Worm (Caenorhabditis elegans): ENCODE data around the gene ssup-72.

The ssup-72 gene

ce11 chrII:6742614-6743013 is 33.8 kb upstream of the ssup-72 start, which contains the start of gene F41G3.6:
F41G3.6 (plus strand) TSS chrII:6742914.
- TF ChIP-seq nhr-76 (tag; optimal IDR thresholded peaks at IDR 0.05): no peak
- no peak for TF ChIP-seq zip-2 (tag; optimal IDR thresholded peaks at IDR 0.05)
- TF ChIP-seq Y75B8A.6 (GFP tag; IDR thresholded peaks at IDR 0.05): no peak
- TF ChIP-seq jun-1 (tag; optimal IDR thresholded peaks at IDR 0.05): no peak
- TF ChIP-seq sdz-12 (GFP tag; optimal IDR thresholded peaks at IDR 0.05): no peak
- no peak for TF ChIP-seq ama-1 (optimal IDR thresholded peaks at IDR 0.05)
- TF ChIP-seq snpc-4 (tag; optimal IDR thresholded peaks at IDR 0.05): no peak
- TF ChIP-seq nhr-25 (tag; optimal IDR thresholded peaks at IDR 0.05; ENCODE audit: borderline replicate concordance, insufficient read depth): no peak
- no peak for TF ChIP-seq ZK546.5 (tag; optimal IDR thresholded peaks at IDR 0.05)
- TF ChIP-seq snpc-1.2 (GFP tag; IDR thresholded peaks at IDR 0.05): no peak
- TF ChIP-seq nhr-77 (tag; optimal IDR thresholded peaks at IDR 0.05): no peak
- TF ChIP-seq zfp-3 (GFP tag; conservative IDR thresholded peaks at IDR 0.05): no peak
- TF ChIP-seq mxl-3 (GFP tag; optimal IDR thresholded peaks at IDR 0.05): no peak
- no peak for TF ChIP-seq aly-2 (tag; optimal IDR thresholded peaks at IDR 0.05)
- TF ChIP-seq zag-1 (tag; optimal IDR thresholded peaks at IDR 0.05): no peak
- no peak for TF ChIP-seq php-3 (GFP tag; IDR thresholded peaks at IDR 0.05)
- no peak for TF ChIP-seq mes-2 (tag; optimal IDR thresholded peaks at IDR 0.05; ENCODE audit: poor library complexity, severe bottlenecking)
- no peak for TF ChIP-seq aha-1 (tag)
- TF ChIP-seq dpl-1 (GFP tag; optimal IDR thresholded peaks at IDR 0.05): no peak

DNA sequence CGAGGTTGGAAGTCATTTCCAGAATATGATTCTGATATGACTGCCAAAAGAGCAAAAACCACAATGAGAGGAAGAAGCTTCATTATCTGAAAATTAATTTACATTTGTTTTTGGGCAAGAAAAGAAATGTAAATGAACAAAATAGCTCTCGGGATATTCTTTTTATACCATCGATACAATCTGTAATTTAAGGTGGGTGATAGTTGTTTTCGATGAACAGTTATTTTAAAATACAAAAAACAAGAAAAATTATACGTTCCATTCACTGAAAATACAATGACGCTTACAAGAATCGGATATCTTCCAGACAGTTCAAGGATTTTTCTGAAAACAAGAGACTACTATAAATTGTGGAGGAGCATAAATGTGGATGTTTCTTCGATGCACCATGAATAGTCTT is 31.8 kb upstream of the ssup-72 start, which contains the start of gene ins-15:
ins-15 (minus strand) TSS at position 101 of the 400 bp plus-strand sequence.
- no peak for TF ChIP-seq Y75B8A.6 (GFP tag; IDR thresholded peaks at IDR 0.05)
- no peak for TF ChIP-seq attf-4 (tag; optimal IDR thresholded peaks at IDR 0.05)
- TF ChIP-seq zag-1 (tag; optimal IDR thresholded peaks at IDR 0.05): no peak
- TF ChIP-seq snpc-4 (tag; optimal IDR thresholded peaks at IDR 0.05): no peak

DNA sequence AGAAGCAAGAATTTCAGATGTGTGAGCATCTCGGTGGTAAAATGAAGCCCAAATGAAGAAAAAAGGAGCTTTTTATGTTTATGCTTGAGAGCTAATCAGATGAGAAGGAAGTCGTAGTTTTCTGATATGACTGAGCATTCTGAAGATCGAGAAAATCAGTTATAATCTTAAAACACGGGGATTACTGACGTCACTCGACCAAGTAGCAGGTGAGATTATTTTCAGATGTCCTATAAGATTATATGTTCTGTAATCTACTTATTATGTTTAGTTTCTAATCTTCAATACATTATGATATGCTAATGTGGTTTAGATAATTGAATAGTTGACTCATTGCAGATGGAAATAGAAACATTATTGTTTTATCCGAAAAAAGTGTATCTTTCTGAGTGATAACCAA is 30.6 kb upstream of the ssup-72 start, which contains the start of gene ins-14:
ins-14 (minus strand) TSS at position 32 of the 400 bp plus-strand sequence.
- TF ChIP-seq nhr-237 (tag; optimal IDR thresholded peaks at IDR 0.05) (no peak), lin-13 (GFP tag; optimal IDR thresholded peaks at IDR 0.05) (no peak), unc-39 (tag; optimal IDR thresholded peaks at IDR 0.05) (no peak), ceh-20 (GFP tag; IDR thresholded peaks at IDR 0.05) (no peak), skn-1 (tag; optimal IDR thresholded peaks at IDR 0.05) (no peak), lin-29 (GFP tag; IDR thresholded peaks at IDR 0.05) (no peak), nhr-111 (GFP tag; optimal IDR thresholded peaks at IDR 0.05) (no peak), ztf-7 (tag; optimal IDR thresholded peaks at IDR 0.05) (no peak), nhr-11 (tag; optimal IDR thresholded peaks at IDR 0.05) (no peak), lsy-2 (tag; optimal IDR thresholded peaks at IDR 0.05) (no peak), lin-39 (tag; optimal IDR thresholded peaks at IDR 0.05) (no peak), nhr-102 (tag; optimal IDR thresholded peaks at IDR 0.05) (no peak), ceh-28 (tag; optimal IDR thresholded peaks at IDR 0.05) (no peak), php-3 (GFP tag; IDR thresholded peaks at IDR 0.05) (no peak), F37D6.2 (tag; optimal IDR thresholded peaks at IDR 0.05) (no peak)

ce11 chrII:6746404-6746803 is 30.0 kb upstream of the ssup-72 start, which contains the start of gene F41G3.5:
F41G3.5 (plus strand) TSS chrII:6746704.
- TF ChIP-seq Y48G9A.11 (GFP tag; IDR thresholded peaks at IDR 0.05) (no peak), mdt-29 (GFP tag; IDR thresholded peaks at IDR 0.05) (no peak), mxl-3 (GFP tag; optimal IDR thresholded peaks at IDR 0.05) (no peak), zip-2 (tag; optimal IDR thresholded peaks at IDR 0.05) (no peak), nhr-111 (GFP tag; optimal IDR thresholded peaks at IDR 0.05) (no peak), ceh-28 (tag; optimal IDR thresholded peaks at IDR 0.05) (no peak), zag-1 (tag; optimal IDR thresholded peaks at IDR 0.05) (no peak), rbr-2 (tag; optimal IDR thresholded peaks at IDR 0.05) (no peak), vab-7 (GFP tag; IDR thresholded peaks at IDR 0.05) (no peak), hmg-1.1 (GFP tag; IDR thresholded peaks at IDR 0.05) (no peak), F26F4.8 (GFP tag; conservative IDR thresholded peaks at IDR 0.05) (no peak)
